Worm (Caenorhabditis elegans) whole organism, mixed stage, embryonic: ENCODE data around the gene pgp-6.

ENCODE experiments used
- M03D4.4 ChIP-seq: sonication (generic microtip); optimal IDR thresholded peaks from 2 replicates; lab custom pipeline; 2017; ENCODE audit warnings: mild to moderate bottlenecking, missing genetic modification characterization, missing compliant biosample characterization
- bed-3 ChIP-seq: fragments of 200-800 bp; sonication (Bioruptor generic); optimal IDR thresholded peaks from 3 replicates; lab custom pipeline; 2018; ENCODE audit warnings: mild to moderate bottlenecking, missing genetic modification characterization, moderate library complexity, missing compliant biosample characterization
- blmp-1 ChIP-seq: fragments of 150-350 bp; optimal IDR thresholded peaks from 2 replicates; lab custom pipeline; 2014; ENCODE audit warnings: missing biosample characterization, missing genetic modification characterization
- ceh-43 ChIP-seq: fragments of 200-800 bp; sonication (Bioruptor generic); optimal IDR thresholded peaks from 2 replicates; lab custom pipeline; 2018; ENCODE audit warnings: mild to moderate bottlenecking, missing genetic modification characterization, moderate library complexity, missing compliant biosample characterization
- ces-1 ChIP-seq: fragments of 150-350 bp; optimal IDR thresholded peaks from 2 replicates; lab custom pipeline; 2014; ENCODE audit warnings: missing biosample characterization, missing genetic modification reagents, missing genetic modification characterization
- cnd-1 ChIP-seq: fragments of 200-800 bp; sonication (Bioruptor generic); optimal IDR thresholded peaks from 2 replicates; lab custom pipeline; 2018; ENCODE audit warnings: mild to moderate bottlenecking, missing genetic modification characterization, missing compliant biosample characterization
- drap-1 ChIP-seq: fragments of 200-800 bp; sonication (Bioruptor generic); optimal IDR thresholded peaks from 3 replicates; lab custom pipeline; 2018; ENCODE audit warnings: mild to moderate bottlenecking, missing genetic modification characterization, missing compliant biosample characterization
- elt-3 ChIP-seq: fragments of 150-350 bp; optimal IDR thresholded peaks from 2 replicates; lab custom pipeline; 2014; ENCODE audit warnings: missing biosample characterization, missing genetic modification characterization
- flh-1 ChIP-seq: fragments of 200-800 bp; sonication (Bioruptor generic); optimal IDR thresholded peaks from 2 replicates; lab custom pipeline; 2018; ENCODE audit warnings: mild to moderate bottlenecking, missing genetic modification characterization, moderate library complexity, missing compliant biosample characterization
- ham-2 ChIP-seq: fragments of 200-800 bp; sonication (Bioruptor generic); optimal IDR thresholded peaks from 2 replicates; lab custom pipeline; 2018; ENCODE audit warnings: mild to moderate bottlenecking, missing genetic modification characterization, missing compliant biosample characterization
- hlh-1 ChIP-seq: fragments of 150-350 bp; optimal IDR thresholded peaks from 2 replicates; lab custom pipeline; 2014; ENCODE audit warnings: missing biosample characterization, missing genetic modification reagents, missing genetic modification characterization
- lin-13 ChIP-seq: fragments of 150-350 bp; optimal IDR thresholded peaks from 2 replicates; lab custom pipeline; 2014; ENCODE audit warnings: missing biosample characterization, missing genetic modification characterization
- lin-32 ChIP-seq: fragments of 200-800 bp; sonication (Bioruptor generic); optimal IDR thresholded peaks from 2 replicates; lab custom pipeline; 2018; ENCODE audit warnings: mild to moderate bottlenecking, missing genetic modification characterization, missing compliant biosample characterization
- lsy-2 ChIP-seq: fragments of 150-350 bp; optimal IDR thresholded peaks from 2 replicates; lab custom pipeline; 2014; ENCODE audit warnings: missing biosample characterization, missing genetic modification characterization
- mab-5 ChIP-seq: fragments of 150-350 bp; optimal IDR thresholded peaks from 2 replicates; lab custom pipeline; 2014; ENCODE audit warnings: missing biosample characterization, missing genetic modification characterization
- mep-1 ChIP-seq: fragments of 150-350 bp; optimal IDR thresholded peaks from 2 replicates; lab custom pipeline; 2017; ENCODE audit warnings: missing biosample characterization, missing genetic modification reagents, missing genetic modification characterization, inconsistent platforms
- mls-2 ChIP-seq: sonication (generic microtip); optimal IDR thresholded peaks from 2 replicates; lab custom pipeline; 2016; ENCODE audit warnings: mild to moderate bottlenecking, missing genetic modification characterization, moderate library complexity, missing compliant biosample characterization
- nhr-12 ChIP-seq: fragments of 150-350 bp; optimal IDR thresholded peaks from 2 replicates; lab custom pipeline; 2014; ENCODE audit warnings: missing biosample characterization, missing genetic modification characterization
- nhr-2 ChIP-seq: fragments of 150-350 bp; optimal IDR thresholded peaks from 2 replicates; lab custom pipeline; 2014; ENCODE audit warnings: missing biosample characterization, missing genetic modification characterization
- nhr-237 ChIP-seq: fragments of 150-350 bp; optimal IDR thresholded peaks from 2 replicates; lab custom pipeline; 2014; ENCODE audit warnings: missing biosample characterization, missing genetic modification characterization
- nhr-28 ChIP-seq: fragments of 150-350 bp; optimal IDR thresholded peaks from 2 replicates; lab custom pipeline; 2014; ENCODE audit warnings: missing biosample characterization, missing genetic modification characterization
- nhr-76 ChIP-seq: sonication (generic microtip); optimal IDR thresholded peaks from 2 replicates; lab custom pipeline; 2017; ENCODE audit warnings: missing biosample characterization, missing genetic modification characterization
- pha-4 ChIP-seq: fragments of 150-350 bp; optimal IDR thresholded peaks from 2 replicates; lab custom pipeline; 2018; ENCODE audit warnings: missing biosample characterization, missing genetic modification reagents, missing genetic modification characterization
- sem-2 ChIP-seq: fragments of 200-800 bp; sonication (Bioruptor generic); optimal IDR thresholded peaks from 2 replicates; lab custom pipeline; 2018; ENCODE audit warnings: mild to moderate bottlenecking, missing genetic modification characterization, missing compliant biosample characterization
- sptf-1 ChIP-seq: sonication (generic microtip); optimal IDR thresholded peaks from 2 replicates; lab custom pipeline; 2017; ENCODE audit warnings: mild to moderate bottlenecking, missing genetic modification characterization, moderate library complexity, missing compliant biosample characterization
- tbx-8 ChIP-seq: fragments of 200-800 bp; sonication (Bioruptor generic); optimal IDR thresholded peaks from 2 replicates; lab custom pipeline; 2018; ENCODE audit warnings: mild to moderate bottlenecking, missing genetic modification characterization, moderate library complexity, missing compliant biosample characterization
- unc-120 ChIP-seq: sonication (generic microtip); optimal IDR thresholded peaks from 2 replicates; lab custom pipeline; 2017; ENCODE audit warnings: missing genetic modification characterization, missing compliant biosample characterization; ENCODE audit not compliant: poor library complexity, severe bottlenecking
- unc-39 ChIP-seq: fragments of 150-350 bp; optimal IDR thresholded peaks from 2 replicates; lab custom pipeline; 2014; ENCODE audit warnings: missing biosample characterization, missing genetic modification characterization
- unc-62 ChIP-seq: fragments of 150-350 bp; optimal IDR thresholded peaks from 2 replicates; lab custom pipeline; 2014; ENCODE audit warnings: missing biosample characterization, missing genetic modification reagents, missing genetic modification characterization
- zip-8 ChIP-seq: fragments of 150-350 bp; optimal IDR thresholded peaks from 2 replicates; lab custom pipeline; 2014; ENCODE audit warnings: missing biosample characterization, missing genetic modification characterization
- ztf-11 ChIP-seq: fragments of 150-350 bp; optimal IDR thresholded peaks from 2 replicates; lab custom pipeline; 2014; ENCODE audit warnings: missing biosample characterization, missing genetic modification characterization

pgp-6 gene

ce11 chrX:10902723-10903322, 25.6 kb upstream of the pgp-6 start, which contains the start of gene acbp-3:
acbp-3 (plus strand) TSS chrX:10903272.
- TF ChIP-seq sptf-1 (tag; lab: Kevin White, UChicago), result no peak
- no peak for TF ChIP-seq elt-3 (tag; lab: Kevin White, UChicago)

DNA sequence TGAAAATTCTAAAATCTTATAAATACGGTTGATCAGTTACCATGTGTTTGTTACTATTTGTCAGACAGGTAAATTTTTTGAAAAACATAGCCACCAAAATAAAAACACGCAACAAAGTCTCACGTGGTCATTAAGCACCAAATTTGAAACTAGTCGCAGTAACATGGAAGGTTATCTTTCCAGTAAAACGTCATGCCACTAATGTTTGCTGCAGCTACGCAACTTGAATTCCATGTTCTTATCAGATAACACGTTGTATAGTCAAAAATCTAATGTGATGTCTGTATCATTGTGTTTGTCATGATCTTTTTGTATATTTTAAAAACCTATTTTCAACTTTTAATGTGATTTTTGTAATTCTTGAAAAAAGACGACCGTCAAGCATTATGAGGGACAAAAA, 24.5 kb upstream of the pgp-6 start:
- no peak for TF ChIP-seq hlh-1 (tag; lab: Kevin White, UChicago)
- no peak for TF ChIP-seq ces-1
- no peak for TF ChIP-seq mls-2
- no peak for TF ChIP-seq flh-1
- TF ChIP-seq nhr-76 (tag; lab: Kevin White, UChicago), result no peak
- TF ChIP-seq lsy-2 (tag; lab: Kevin White, UChicago), result no peak
- TF ChIP-seq M03D4.4, result no peak
- no peak for TF ChIP-seq unc-39
- TF ChIP-seq mep-1 (tag; lab: Kevin White, UChicago), result no peak
- no peak for TF ChIP-seq unc-120 (tag; lab: Kevin White, UChicago)
- TF ChIP-seq nhr-28 (tag; lab: Kevin White, UChicago), result no peak
- TF ChIP-seq lin-32 (GFP tag; lab: Kevin White, UChicago), result no peak
- no peak for TF ChIP-seq sptf-1 (tag; lab: Kevin White, UChicago)
- no peak for TF ChIP-seq bed-3 (GFP tag; lab: Kevin White, UChicago)
- no peak for TF ChIP-seq mab-5 (tag; lab: Kevin White, UChicago)
- TF ChIP-seq cnd-1, result no peak
- TF ChIP-seq sem-2, result no peak

DNA sequence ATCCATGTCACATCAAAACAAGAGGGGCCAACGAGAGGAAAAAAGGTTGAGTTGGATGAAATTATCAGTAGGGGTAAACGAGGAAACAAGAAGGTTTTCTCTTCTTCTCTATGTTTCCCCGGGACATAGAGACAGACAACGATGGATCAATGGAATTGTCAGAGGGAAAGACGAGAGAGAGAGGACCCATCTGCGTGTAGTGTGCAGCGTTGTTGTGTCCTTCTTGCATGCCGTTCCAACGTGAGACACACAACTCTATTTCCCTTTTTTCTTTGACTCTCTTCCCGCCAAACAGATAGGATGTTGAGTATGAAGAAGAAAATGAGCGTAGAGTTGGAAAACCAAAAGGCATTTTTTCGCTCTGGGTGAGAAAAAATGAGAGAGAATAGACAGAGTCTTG, 23.7 kb upstream of the pgp-6 start:
- TF ChIP-seq hlh-1 (tag; lab: Kevin White, UChicago) (peak; percentile 74), unc-62 (peak; percentile 72), nhr-12 (peak; percentile 35), nhr-2 (tag; lab: Kevin White, UChicago) (no peak), ces-1 (peak; percentile 69), mls-2 (peak; percentile 25), mep-1 (tag; lab: Kevin White, UChicago) (peak; percentile 72), drap-1 (peak; percentile 45), unc-120 (tag; lab: Kevin White, UChicago) (peak; percentile 86), M03D4.4 (peak; percentile 27), nhr-76 (tag; lab: Kevin White, UChicago) (no peak), tbx-8 (GFP tag; lab: Kevin White, UChicago) (no peak), cnd-1 (peak; percentile 18), nhr-28 (tag; lab: Kevin White, UChicago) (no peak), mab-5 (tag; lab: Kevin White, UChicago) (no peak)

DNA sequence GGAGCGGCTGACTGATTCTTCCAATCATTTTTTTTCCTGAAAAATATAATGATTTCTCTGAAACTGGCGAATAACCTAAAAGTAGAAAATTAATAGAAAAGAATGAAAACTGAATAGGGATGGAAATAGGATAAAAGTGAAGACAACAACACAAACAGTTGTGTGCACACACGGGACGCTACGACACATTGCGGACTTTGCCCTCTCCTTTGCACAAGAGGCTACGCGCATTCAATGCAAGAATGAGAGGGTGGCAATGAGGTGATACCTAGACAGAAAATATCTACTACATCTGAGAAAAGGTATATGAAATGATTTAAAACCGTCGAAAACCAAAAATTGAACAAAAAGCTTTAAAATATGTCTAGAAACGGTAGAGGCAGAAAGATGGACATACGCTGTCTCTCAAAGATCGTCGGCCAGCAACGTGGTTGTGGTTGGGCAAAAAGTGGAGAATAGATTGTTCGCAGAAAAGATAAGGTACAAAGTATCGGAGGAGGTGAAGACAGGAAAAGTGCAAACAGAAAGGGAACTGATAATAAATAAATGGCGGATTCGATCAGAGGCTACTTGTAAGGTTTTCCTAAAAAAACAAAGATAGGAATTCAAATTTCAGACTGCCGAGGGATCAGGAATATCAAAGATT, 23.0 kb upstream of the pgp-6 start, which contains the start of gene suca-1:
Gene suca-1, minus strand, starts transcription at position 36 of the 646 bp plus-strand sequence.
- TF ChIP-seq nhr-76 (tag; lab: Kevin White, UChicago), result no peak
- peak; percentile 70 for TF ChIP-seq sptf-1 (tag; lab: Kevin White, UChicago)
- TF ChIP-seq lsy-2 (tag; lab: Kevin White, UChicago), result no peak
- no peak for TF ChIP-seq nhr-2 (tag; lab: Kevin White, UChicago)
- no peak for TF ChIP-seq unc-62
- peak; percentile 17 for TF ChIP-seq nhr-237 (tag; lab: Kevin White, UChicago)
- peak; percentile 49 for TF ChIP-seq lin-13 (tag; lab: Kevin White, UChicago)
- peak; percentile 35 for TF ChIP-seq M03D4.4
- TF ChIP-seq ham-2 (GFP tag; lab: Kevin White, UChicago), result no peak
- peak; percentile 14 for TF ChIP-seq unc-120 (tag; lab: Kevin White, UChicago)
- TF ChIP-seq hlh-1 (tag; lab: Kevin White, UChicago), result peak; percentile 69
- no peak for TF ChIP-seq nhr-28 (tag; lab: Kevin White, UChicago)
- no peak for TF ChIP-seq mls-2
- no peak for TF ChIP-seq ceh-43
- peak; percentile 55 for TF ChIP-seq cnd-1
- no peak for TF ChIP-seq ztf-11 (tag; lab: Kevin White, UChicago)
- peak; percentile 57 for TF ChIP-seq mep-1 (tag; lab: Kevin White, UChicago)
- TF ChIP-seq bed-3 (GFP tag; lab: Kevin White, UChicago), result no peak
- TF ChIP-seq nhr-12, result no peak
- TF ChIP-seq drap-1, result peak; percentile 54
- TF ChIP-seq blmp-1 (tag; lab: Kevin White, UChicago), result no peak
- no peak for TF ChIP-seq zip-8
- no peak for TF ChIP-seq lin-32 (GFP tag; lab: Kevin White, UChicago)
- peak; percentile 32 for TF ChIP-seq pha-4 (tag; lab: Kevin White, UChicago)
